Worm (Caenorhabditis elegans): ENCODE measurements around the gene sre-26.

ce11 chrII:12410107-12410506, 10.3 kb downstream of the sre-26 start, which contains the start of gene F57G9.3:
- TF ChIP-seq W03F9.2 (tag; optimal IDR thresholded peaks at IDR 0.05) (no peak), him-1 (tag; optimal IDR thresholded peaks at IDR 0.05) (no peak)

All from whole organism, L4/young adult.